Worm (Caenorhabditis elegans) whole organism, late embryonic: ENCODE data around the gene ric-4.

Source experiments
- ama-1 ChIP-seq: fragments of 150-350 bp; optimal IDR thresholded peaks from 2 replicates; lab custom pipeline; 2014
- gmeb-2 ChIP-seq: sonication (generic microtip); optimal IDR thresholded peaks from 2 replicates; lab custom pipeline; 2016; ENCODE audit warnings: missing genetic modification characterization, inconsistent platforms, missing compliant biosample characterization

DNA sequence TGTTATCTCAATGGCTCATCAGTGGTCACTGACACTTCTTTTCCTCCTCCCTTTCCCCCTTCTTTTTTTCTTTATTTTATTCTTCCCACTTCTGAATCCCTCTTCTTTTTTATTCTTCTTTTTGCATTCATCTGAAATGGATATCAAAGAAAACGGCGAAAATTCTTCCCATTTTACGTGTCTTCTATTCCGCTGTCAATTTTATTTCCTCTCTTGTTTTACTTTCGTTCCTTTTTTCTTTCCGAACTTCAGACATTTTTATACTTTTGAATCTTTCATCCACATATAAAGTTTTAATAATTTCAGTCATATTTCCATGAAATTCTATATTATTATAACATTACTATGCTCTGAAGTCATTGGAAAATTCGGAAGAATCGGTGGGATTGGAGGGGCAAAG lies 17.1 kb upstream of the ric-4 start, which contains the start of gene B0024.3:
- TF ChIP-seq gmeb-2 (tag; lab: Kevin White, UChicago) (no peak), ama-1 (lab: Kevin White, UChicago) (no peak)
